Fruit fly (Drosophila melanogaster) whole organism, adult: Measurements from ENCODE around the gene E2f2.

Experiments
- CG11617 ChIP-seq: fragments of 200-800 bp; sonication (Bioruptor generic); optimal IDR thresholded peaks from 2 replicates; lab custom pipeline; 2017; ENCODE audit warnings: mild to moderate bottlenecking, missing biosample characterization, missing genetic modification reagents, missing genetic modification characterization
- CG12768 ChIP-seq: fragments of 200-800 bp; sonication (Bioruptor generic); optimal IDR thresholded peaks from 2 replicates; lab custom pipeline; 2017; ENCODE audit warnings: missing biosample characterization, missing genetic modification characterization, mild to moderate bottlenecking, moderate library complexity, missing genetic modification reagents
- CG14711 ChIP-seq: fragments of 200-800 bp; sonication (Bioruptor generic); optimal IDR thresholded peaks from 2 replicates; lab custom pipeline; 2018; ENCODE audit warnings: missing biosample characterization, mild to moderate bottlenecking, missing genetic modification characterization, moderate library complexity
- CG1620 ChIP-seq: fragments of 200-800 bp; sonication (Bioruptor generic); optimal IDR thresholded peaks from 2 replicates; lab custom pipeline; 2016; ENCODE audit warnings: missing biosample characterization, missing genetic modification characterization
- CG33017 ChIP-seq: fragments of 200-800 bp; sonication (Bioruptor generic); optimal IDR thresholded peaks from 2 replicates; lab custom pipeline; 2018; ENCODE audit warnings: missing biosample characterization, mild to moderate bottlenecking, missing genetic modification characterization, moderate library complexity
- CG5204 ChIP-seq: fragments of 200-800 bp; sonication (Bioruptor generic); optimal IDR thresholded peaks from 2 replicates; lab custom pipeline; 2016; ENCODE audit warnings: missing biosample characterization, missing genetic modification characterization
- CG7045 ChIP-seq: fragments of 200-800 bp; sonication (Bioruptor generic); optimal IDR thresholded peaks from 2 replicates; lab custom pipeline; 2017; ENCODE audit warnings: missing biosample characterization, mild to moderate bottlenecking, missing genetic modification characterization
- CG7101 ChIP-seq: fragments of 200-800 bp; sonication (Bioruptor generic); optimal IDR thresholded peaks from 2 replicates; lab custom pipeline; 2018; ENCODE audit warnings: missing biosample characterization, mild to moderate bottlenecking, missing genetic modification characterization, moderate library complexity
- Clk ChIP-seq: fragments of 200-800 bp; sonication (Bioruptor generic); optimal IDR thresholded peaks from 2 replicates; lab custom pipeline; 2017; ENCODE audit warnings: missing biosample characterization, missing genetic modification characterization
- Crg-1 ChIP-seq: fragments of 200-800 bp; sonication (Bioruptor generic); optimal IDR thresholded peaks from 2 replicates; lab custom pipeline; 2016; ENCODE audit warnings: missing biosample characterization, missing genetic modification characterization
- Hr96 ChIP-seq: fragments of 200-800 bp; sonication (Bioruptor generic); optimal IDR thresholded peaks from 2 replicates; lab custom pipeline; 2016; ENCODE audit warnings: missing biosample characterization, missing genetic modification characterization
- Mnt ChIP-seq: fragments of 200-800 bp; sonication (Bioruptor generic); optimal IDR thresholded peaks from 2 replicates; lab custom pipeline; 2016; ENCODE audit warnings: missing biosample characterization, mild to moderate bottlenecking, missing genetic modification characterization
- bab1 ChIP-seq: fragments of 200-800 bp; sonication (Bioruptor generic); optimal IDR thresholded peaks from 3 replicates; lab custom pipeline; 2019; ENCODE audit warnings: missing biosample characterization, mild to moderate bottlenecking, missing genetic modification characterization, moderate library complexity
- cic ChIP-seq: fragments of 200-800 bp; sonication (Bioruptor generic); optimal IDR thresholded peaks from 2 replicates; lab custom pipeline; 2017; ENCODE audit warnings: missing biosample characterization, mild to moderate bottlenecking, missing genetic modification characterization, moderate library complexity
- cnc ChIP-seq, 2 experiments: fragments of >200 bp; optimal IDR thresholded peaks; 2 replicates each; lab custom pipeline; 2017
- kay ChIP-seq: fragments of 200-800 bp; sonication (Bioruptor generic); peaks from one replicate; lab custom pipeline; 2016; ENCODE audit warnings: missing biosample characterization, missing genetic modification characterization, borderline replicate concordance
- ovo ChIP-seq: fragments of 200-800 bp; sonication (Bioruptor generic); optimal IDR thresholded peaks from 2 replicates; lab custom pipeline; 2016; ENCODE audit warnings: missing biosample characterization, missing genetic modification characterization
- pad ChIP-seq: fragments of 200-800 bp; sonication (Bioruptor generic); optimal IDR thresholded peaks from 3 replicates; lab custom pipeline; 2017; ENCODE audit warnings: missing biosample characterization, missing genetic modification characterization, mild to moderate bottlenecking, moderate library complexity, missing genetic modification reagents
- tj ChIP-seq: fragments of 200-800 bp; sonication (Bioruptor generic); optimal IDR thresholded peaks from 3 replicates; lab custom pipeline; 2017; ENCODE audit warnings: missing biosample characterization, mild to moderate bottlenecking, missing genetic modification characterization, moderate library complexity
- toe ChIP-seq: fragments of 200-800 bp; sonication (Bioruptor generic); optimal IDR thresholded peaks from 2 replicates; lab custom pipeline; 2016; ENCODE audit warnings: missing biosample characterization, missing genetic modification characterization

E2f2 gene

DNA sequence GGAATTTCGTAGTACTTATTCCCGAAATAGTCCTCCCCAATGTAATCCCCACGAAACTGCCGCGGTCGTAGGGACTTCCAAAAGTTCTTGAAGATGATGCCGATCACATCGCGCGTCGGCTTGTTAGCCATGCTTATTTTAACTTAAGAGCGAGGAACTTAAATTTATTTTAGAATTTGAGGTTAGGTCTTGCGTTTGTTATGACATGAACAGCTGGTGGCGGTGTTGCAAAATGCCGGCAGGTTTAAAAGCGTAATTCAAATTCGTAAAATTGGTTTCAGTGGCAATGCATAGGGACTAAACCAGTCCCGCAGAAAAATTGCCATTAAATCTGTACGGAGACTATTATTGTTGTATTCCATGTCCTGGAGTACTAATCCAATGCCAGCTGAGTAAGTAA is 9.9 kb upstream of the E2f2 start:
- no peak for TF ChIP-seq CG12768 (GFP tag; lab: Kevin White, UChicago)
- peak; percentile 12 for TF ChIP-seq Hr96 (GFP tag; lab: Kevin White, UChicago)
- peak; percentile 54 for TF ChIP-seq CG7101 (tag; lab: Kevin White, UChicago)
- peak; percentile 72 for TF ChIP-seq Mnt (GFP tag; lab: Kevin White, UChicago)
- TF ChIP-seq CG14711 = peak; percentile 81
- TF ChIP-seq toe = no peak
- no peak for TF ChIP-seq Clk (GFP tag; lab: Kevin White, UChicago)
- peak; percentile 30 for TF ChIP-seq bab1 (GFP tag; lab: Kevin White, UChicago)
- TF ChIP-seq cic = peak; percentile 56
- no peak for TF ChIP-seq kay
- TF ChIP-seq pad (GFP tag; lab: Kevin White, UChicago) = peak; percentile 49
- TF ChIP-seq Crg-1 = peak; percentile 27
- peak; percentile 21 for TF ChIP-seq CG11617 (GFP tag; lab: Kevin White, UChicago)
- peak; percentile 37 for TF ChIP-seq CG1620 (GFP tag; lab: Kevin White, UChicago)

DNA sequence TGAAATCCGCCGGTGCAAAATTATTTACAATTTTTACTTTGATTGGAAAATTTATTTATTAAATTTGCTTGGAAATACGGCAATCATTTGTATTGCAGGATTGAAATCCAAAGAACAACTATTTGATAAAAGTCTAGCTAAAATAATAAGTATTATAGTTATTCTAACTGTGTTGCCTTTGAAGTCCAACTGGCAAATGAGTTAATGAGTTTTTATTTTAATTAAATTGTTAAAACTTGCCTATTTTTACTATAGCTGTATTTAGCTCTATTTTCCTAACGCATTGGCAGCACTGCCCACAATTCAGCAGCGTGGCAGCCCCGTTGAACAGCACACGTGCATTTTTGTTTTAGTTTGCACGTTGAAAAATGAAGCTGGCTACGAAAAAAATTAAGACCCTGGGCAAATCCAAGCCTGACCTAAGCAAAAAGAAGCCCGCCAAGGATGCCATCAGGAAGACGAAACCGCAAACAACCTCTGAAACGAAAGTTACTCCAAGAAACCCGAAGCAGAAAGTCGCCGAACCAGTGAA is 6.8 kb upstream of the E2f2 start, which contains the start of gene Noc2:
TSS of gene Noc2 (plus strand) at position 331 of the 532 bp plus-strand sequence.
- TF ChIP-seq cic (no peak), CG12768 (GFP tag; lab: Kevin White, UChicago) (peak; percentile 58), tj (peak; percentile 51), CG1620 (GFP tag; lab: Kevin White, UChicago) (peak; percentile 57), cnc (optimal IDR thresholded peaks at IDR 0.05; lab: Kevin White, UChicago) (no peak), ovo (GFP tag; lab: Kevin White, UChicago) (peak; percentile 42), pad (GFP tag; lab: Kevin White, UChicago) (peak; percentile 27), Clk (GFP tag; lab: Kevin White, UChicago) (no peak), CG14711 (peak; percentile 16), toe (peak; percentile 74), kay (no peak), Mnt (GFP tag; lab: Kevin White, UChicago) (peak; percentile 98), CG5204 (GFP tag; lab: Kevin White, UChicago) (no peak), CG11617 (GFP tag; lab: Kevin White, UChicago) (peak; percentile 50), CG7101 (tag; lab: Kevin White, UChicago) (peak; percentile 29), Crg-1 (no peak), CG33017 (no peak), CG7045 (GFP tag; lab: Kevin White, UChicago) (no peak), bab1 (GFP tag; lab: Kevin White, UChicago) (peak; percentile 35), Hr96 (GFP tag; lab: Kevin White, UChicago) (peak; percentile 44)

- TF ChIP-seq cnc (optimal IDR thresholded peaks at IDR 0.05; lab: Kevin White, UChicago) = no peak
- peak; percentile 45 for TF ChIP-seq bab1 (GFP tag; lab: Kevin White, UChicago)
- peak; percentile 61 for TF ChIP-seq tj
- no peak for TF ChIP-seq CG33017
- no peak for TF ChIP-seq CG7045 (GFP tag; lab: Kevin White, UChicago)
- TF ChIP-seq CG5204 (GFP tag; lab: Kevin White, UChicago) = no peak
- no peak for TF ChIP-seq CG1620 (GFP tag; lab: Kevin White, UChicago)
- TF ChIP-seq cic = no peak
- TF ChIP-seq CG12768 (GFP tag; lab: Kevin White, UChicago) = no peak
- no peak for TF ChIP-seq Mnt (GFP tag; lab: Kevin White, UChicago)
- no peak for TF ChIP-seq Crg-1
- no peak for TF ChIP-seq ovo (GFP tag; lab: Kevin White, UChicago)
- TF ChIP-seq Clk (GFP tag; lab: Kevin White, UChicago) = no peak
- TF ChIP-seq pad (GFP tag; lab: Kevin White, UChicago) = no peak
Observed at dm6 chr2L:21162875-21163274, 6.3 kb upstream of the E2f2 start, which contains the start of gene Nbr. Gene Nbr (minus strand): TSS chr2L:21163083.

- TF ChIP-seq CG14711 = peak; percentile 89
- peak; percentile 94 for TF ChIP-seq CG12768 (GFP tag; lab: Kevin White, UChicago)
- peak; percentile 95 for TF ChIP-seq bab1 (GFP tag; lab: Kevin White, UChicago)
- TF ChIP-seq kay = no peak
- TF ChIP-seq Clk (GFP tag; lab: Kevin White, UChicago) = peak; percentile 83
- TF ChIP-seq tj = peak; percentile 89
- peak; percentile 94 for TF ChIP-seq CG33017
- TF ChIP-seq pad (GFP tag; lab: Kevin White, UChicago) = peak; percentile 85
- TF ChIP-seq CG11617 (GFP tag; lab: Kevin White, UChicago) = peak; percentile 96
- TF ChIP-seq ovo (GFP tag; lab: Kevin White, UChicago) = peak; percentile 77
- peak; percentile 87 for TF ChIP-seq Crg-1
- peak; percentile 96 for TF ChIP-seq CG7101 (tag; lab: Kevin White, UChicago)
- TF ChIP-seq CG7045 (GFP tag; lab: Kevin White, UChicago) = peak; percentile 90
- TF ChIP-seq Mnt (GFP tag; lab: Kevin White, UChicago) = peak; percentile 92
- peak; percentile 73 for TF ChIP-seq cic
- peak; percentile 91 for TF ChIP-seq CG1620 (GFP tag; lab: Kevin White, UChicago)
- TF ChIP-seq Hr96 (GFP tag; lab: Kevin White, UChicago) = no peak
- no peak for TF ChIP-seq CG5204 (GFP tag; lab: Kevin White, UChicago)
- TF ChIP-seq toe = peak; percentile 88
- no peak for TF ChIP-seq cnc (optimal IDR thresholded peaks at IDR 0.05; lab: Kevin White, UChicago)
Observed at dm6 chr2L:21158554-21158953, 2.0 kb upstream of the E2f2 start, which contains the start of the genes Coq3 and Pld3. Gene Coq3 (minus strand): TSS chr2L:21158611. Gene Pld3 (plus strand): TSS chr2L:21158847.

DNA sequence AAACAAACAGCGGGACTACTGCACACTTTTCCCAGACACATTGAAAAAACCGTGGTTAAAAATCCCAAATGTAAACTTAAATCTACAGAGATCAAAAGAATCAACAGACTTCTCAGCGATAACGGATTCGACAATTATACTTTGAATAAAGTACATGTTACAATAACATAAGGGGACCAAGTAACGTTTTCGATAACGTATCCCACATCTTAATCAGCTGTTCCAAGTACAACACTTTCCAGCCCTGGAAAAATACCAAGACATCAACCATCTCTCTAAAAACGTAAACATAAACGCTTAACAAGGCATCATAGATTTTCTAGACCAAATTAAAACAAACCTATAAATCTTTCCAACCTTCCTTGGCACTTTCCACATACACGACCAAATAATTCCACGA is 2.7 kb downstream of the E2f2 start:
- TF ChIP-seq bab1 (GFP tag; lab: Kevin White, UChicago) = peak; percentile 22
- no peak for TF ChIP-seq toe

DNA sequence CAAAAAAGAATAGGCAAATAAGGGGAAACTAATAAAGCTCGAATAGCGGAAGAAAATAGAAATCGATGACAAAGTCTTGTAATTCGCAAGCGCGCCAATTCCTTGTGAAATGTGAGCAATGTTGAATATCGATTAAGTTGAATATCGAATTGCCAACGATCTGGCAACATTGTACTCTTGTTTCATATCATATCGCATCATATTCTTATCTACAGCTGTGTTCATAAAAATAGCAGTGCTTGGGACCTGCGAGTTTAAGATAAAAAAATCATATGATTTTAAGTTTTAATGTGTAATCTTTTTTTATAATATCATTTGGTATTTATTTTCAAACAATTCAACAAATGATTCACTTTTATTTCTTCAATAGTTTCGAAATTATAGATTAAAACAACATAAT is 7.5 kb downstream of the E2f2 start:
- TF ChIP-seq Hr96 (GFP tag; lab: Kevin White, UChicago) = no peak
- no peak for TF ChIP-seq CG7101 (tag; lab: Kevin White, UChicago)
- TF ChIP-seq CG1620 (GFP tag; lab: Kevin White, UChicago) = peak; percentile 1
- no peak for TF ChIP-seq CG5204 (GFP tag; lab: Kevin White, UChicago)
- TF ChIP-seq pad (GFP tag; lab: Kevin White, UChicago) = peak; percentile 43
- TF ChIP-seq tj = no peak
